Worm (Caenorhabditis elegans) whole organism, mixed stage, embryonic: Measurements from ENCODE around the gene K01B6.3.

Experiments used
- M03D4.4 ChIP-seq: sonication (generic microtip); optimal IDR thresholded peaks from 2 replicates; lab custom pipeline; 2017; ENCODE audit warnings: mild to moderate bottlenecking, missing genetic modification characterization, missing compliant biosample characterization
- blmp-1 ChIP-seq: fragments of 150-350 bp; optimal IDR thresholded peaks from 2 replicates; lab custom pipeline; 2014; ENCODE audit warnings: missing biosample characterization, missing genetic modification characterization
- ces-1 ChIP-seq: fragments of 150-350 bp; optimal IDR thresholded peaks from 2 replicates; lab custom pipeline; 2014; ENCODE audit warnings: missing biosample characterization, missing genetic modification reagents, missing genetic modification characterization
- cnd-1 ChIP-seq: fragments of 200-800 bp; sonication (Bioruptor generic); optimal IDR thresholded peaks from 2 replicates; lab custom pipeline; 2018; ENCODE audit warnings: mild to moderate bottlenecking, missing genetic modification characterization, missing compliant biosample characterization
- elt-3 ChIP-seq: fragments of 150-350 bp; optimal IDR thresholded peaks from 2 replicates; lab custom pipeline; 2014; ENCODE audit warnings: missing biosample characterization, missing genetic modification characterization
- lin-13 ChIP-seq: fragments of 150-350 bp; optimal IDR thresholded peaks from 2 replicates; lab custom pipeline; 2014; ENCODE audit warnings: missing biosample characterization, missing genetic modification characterization
- lsy-2 ChIP-seq: fragments of 150-350 bp; optimal IDR thresholded peaks from 2 replicates; lab custom pipeline; 2014; ENCODE audit warnings: missing biosample characterization, missing genetic modification characterization
- mab-5 ChIP-seq: fragments of 150-350 bp; optimal IDR thresholded peaks from 2 replicates; lab custom pipeline; 2014; ENCODE audit warnings: missing biosample characterization, missing genetic modification characterization
- mep-1 ChIP-seq: fragments of 150-350 bp; optimal IDR thresholded peaks from 2 replicates; lab custom pipeline; 2017; ENCODE audit warnings: missing biosample characterization, missing genetic modification reagents, missing genetic modification characterization, inconsistent platforms
- nhr-237 ChIP-seq: fragments of 150-350 bp; optimal IDR thresholded peaks from 2 replicates; lab custom pipeline; 2014; ENCODE audit warnings: missing biosample characterization, missing genetic modification characterization
- nhr-76 ChIP-seq: sonication (generic microtip); optimal IDR thresholded peaks from 2 replicates; lab custom pipeline; 2017; ENCODE audit warnings: missing biosample characterization, missing genetic modification characterization
- unc-62 ChIP-seq: fragments of 150-350 bp; optimal IDR thresholded peaks from 2 replicates; lab custom pipeline; 2014; ENCODE audit warnings: missing biosample characterization, missing genetic modification reagents, missing genetic modification characterization
- zip-8 ChIP-seq: fragments of 150-350 bp; optimal IDR thresholded peaks from 2 replicates; lab custom pipeline; 2014; ENCODE audit warnings: missing biosample characterization, missing genetic modification characterization
- ztf-11 ChIP-seq: fragments of 150-350 bp; optimal IDR thresholded peaks from 2 replicates; lab custom pipeline; 2014; ENCODE audit warnings: missing biosample characterization, missing genetic modification characterization

ce11 chrIII:9314476-9314875 lies 14.5 kb downstream of the K01B6.3 start, which contains the start of gene C40H1.8:
- no peak for TF ChIP-seq ces-1 (GFP tag; lab: Kevin White, UChicago)
- no peak for TF ChIP-seq mep-1 (tag; lab: Kevin White, UChicago)
- TF ChIP-seq ztf-11 (tag; lab: Kevin White, UChicago): no peak
- TF ChIP-seq unc-62 (GFP tag; lab: Kevin White, UChicago): no peak
- no peak for TF ChIP-seq cnd-1 (tag; lab: Kevin White, UChicago)
- TF ChIP-seq elt-3 (tag; lab: Kevin White, UChicago): no peak
- TF ChIP-seq M03D4.4 (tag; lab: Kevin White, UChicago): no peak
- no peak for TF ChIP-seq mab-5 (tag; lab: Kevin White, UChicago)
- no peak for TF ChIP-seq lin-13
- no peak for TF ChIP-seq nhr-237 (tag; lab: Kevin White, UChicago)
- TF ChIP-seq zip-8 (tag; lab: Kevin White, UChicago): no peak
- no peak for TF ChIP-seq lsy-2
- TF ChIP-seq blmp-1 (tag; lab: Kevin White, UChicago): no peak
- TF ChIP-seq nhr-76 (tag; lab: Kevin White, UChicago): no peak
